Fruit fly (Drosophila melanogaster): ENCODE data around the gene CG17328.

DNA sequence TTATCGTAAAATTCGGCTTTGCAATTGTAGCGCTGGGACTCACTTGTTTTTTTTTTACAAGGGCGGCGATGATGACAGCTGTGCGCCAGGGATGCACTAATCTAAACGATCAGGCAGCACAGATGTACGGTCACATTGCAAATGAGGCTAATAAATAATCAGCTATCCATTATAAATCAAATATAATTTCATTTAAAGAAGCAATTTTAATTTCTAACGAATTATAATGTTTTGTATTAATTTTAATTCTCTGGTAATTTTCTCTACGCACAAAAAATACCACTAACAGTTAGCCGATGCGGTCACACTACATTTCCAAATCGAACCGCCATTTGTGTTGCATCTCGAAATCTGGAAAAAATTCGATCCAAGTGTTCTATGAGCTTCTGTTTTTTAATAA, 10.9 kb downstream of the CG17328 start, which contains the start of the genes cni and fzy:
- TF ChIP-seq Hr96 (GFP tag; optimal IDR thresholded peaks at IDR 0.05) = no peak
- no peak for TF ChIP-seq tj (GFP tag; optimal IDR thresholded peaks at IDR 0.05)
- peak; percentile 67 for TF ChIP-seq CG11617 (GFP tag; optimal IDR thresholded peaks at IDR 0.05)
- TF ChIP-seq bab1 (GFP tag; optimal IDR thresholded peaks at IDR 0.05) = peak; percentile 74
- no peak for TF ChIP-seq CG7045 (GFP tag; optimal IDR thresholded peaks at IDR 0.05)
- TF ChIP-seq cic (GFP tag; optimal IDR thresholded peaks at IDR 0.05) = peak; percentile 35
- TF ChIP-seq Clk (GFP tag; optimal IDR thresholded peaks at IDR 0.05) = no peak

All from whole organism, adult.